Worm (Caenorhabditis elegans) whole organism, L3 larva: ENCODE measurements around the gene T09F3.2.
A peak's percentile ranks its signal among the peaks of the same experiment; 100 is the strongest.

ENCODE experiments used
- aly-2 ChIP-seq: fragments of 150-350 bp; optimal IDR thresholded peaks from 2 replicates; lab custom pipeline; 2014; ENCODE audit warnings: missing biosample characterization, missing genetic modification characterization
- egl-5 ChIP-seq: fragments of 150-350 bp; optimal IDR thresholded peaks from 2 replicates; lab custom pipeline; 2017; ENCODE audit warnings: missing biosample characterization, missing genetic modification reagents, missing genetic modification characterization, inconsistent platforms
- lin-15B ChIP-seq: fragments of 150-350 bp; optimal IDR thresholded peaks from 2 replicates; lab custom pipeline; 2014; ENCODE audit warnings: missing biosample characterization, missing genetic modification characterization
- mdl-1 ChIP-seq: fragments of 150-350 bp; optimal IDR thresholded peaks from 2 replicates; lab custom pipeline; 2014; ENCODE audit warnings: missing biosample characterization, missing genetic modification characterization
- nhr-76 ChIP-seq: fragments of 150-350 bp; sonication (generic microtip); optimal IDR thresholded peaks from 5 replicates; lab custom pipeline; 2014; ENCODE audit warnings: missing biosample characterization, missing genetic modification characterization
- pqm-1 ChIP-seq: fragments of 150-350 bp; optimal IDR thresholded peaks from 2 replicates; lab custom pipeline; 2017; ENCODE audit warnings: missing biosample characterization, missing genetic modification characterization, inconsistent platforms

DNA sequence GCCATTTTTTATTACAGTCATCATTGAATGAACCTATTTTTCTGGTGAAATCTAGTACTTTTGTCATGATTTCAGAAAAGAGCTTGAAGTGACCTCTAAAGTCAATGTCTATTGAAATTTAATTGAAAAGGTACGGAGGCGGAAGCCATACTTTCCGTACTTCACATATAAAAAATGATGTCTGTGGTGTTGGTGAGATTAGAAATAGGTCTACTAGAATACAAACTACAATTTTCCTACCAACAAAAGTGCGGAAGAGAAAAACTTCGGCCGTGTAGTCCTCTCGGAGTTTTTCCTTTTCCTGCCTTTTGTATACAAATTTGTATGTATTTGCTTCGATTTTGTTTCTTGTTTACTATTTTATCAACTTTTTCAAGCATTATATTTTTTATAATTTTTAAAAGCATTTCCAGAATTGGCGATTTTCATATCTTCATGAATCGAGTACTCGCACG lies 4.4 kb downstream of the T09F3.2 start, which contains the start of gene T09F3.4:
- TF ChIP-seq aly-2 (tag; lab: Kevin White, UChicago): no peak
- TF ChIP-seq egl-5 (tag; lab: Kevin White, UChicago): no peak
- TF ChIP-seq nhr-76 (tag; lab: Kevin White, UChicago): no peak
- TF ChIP-seq mdl-1 (tag; lab: Kevin White, UChicago): no peak
- TF ChIP-seq pqm-1 (tag; lab: Kevin White, UChicago): peak; percentile 2
- peak; percentile 52 for TF ChIP-seq lin-15B
